Fruit fly (Drosophila melanogaster) whole organism, embryonic: ENCODE results near the gene MED14.
A peak's percentile ranks its signal among the peaks of the same experiment; 100 is the strongest.

Experiments used
- B-H1 ChIP-seq: fragments of 200-800 bp; sonication (Bioruptor generic); IDR thresholded peaks from 3 replicates; pipeline ENCODE4 v1.3.6; 2022; ENCODE audit warnings: missing biosample characterization, missing genetic modification characterization
- Bdp1 ChIP-seq: fragments of 200-800 bp; sonication (Bioruptor generic); optimal IDR thresholded peaks from 3 replicates; lab custom pipeline; 2016; ENCODE audit warnings: missing biosample characterization, missing genetic modification characterization
- CG10321 ChIP-seq: fragments of 200-800 bp; sonication (Bioruptor generic); IDR thresholded peaks from 2 replicates; pipeline ENCODE4 v1.3.6; 2022; ENCODE audit warnings: missing biosample characterization, missing genetic modification characterization
- CG11247 ChIP-seq: fragments of 200-800 bp; sonication (Bioruptor generic); IDR thresholded peaks from 2 replicates; pipeline ENCODE4 v1.3.6; 2022; ENCODE audit warnings: missing biosample characterization, missing genetic modification characterization
- CG12659 ChIP-seq: fragments of 200-800 bp; sonication (Bioruptor generic); optimal IDR thresholded peaks from 3 replicates; lab custom pipeline; 2017; ENCODE audit warnings: mild to moderate bottlenecking, missing biosample characterization, missing genetic modification reagents, missing genetic modification characterization
- CG12769 ChIP-seq: fragments of 200-800 bp; sonication (Bioruptor generic); optimal IDR thresholded peaks from 2 replicates; lab custom pipeline; 2019; ENCODE audit warnings: missing biosample characterization, mild to moderate bottlenecking, missing genetic modification characterization, moderate library complexity
- CG14965 ChIP-seq: fragments of 200-800 bp; sonication (Bioruptor generic); optimal IDR thresholded peaks from 2 replicates; lab custom pipeline; 2016; ENCODE audit warnings: missing biosample characterization, missing genetic modification characterization, borderline replicate concordance
- CG15514 ChIP-seq: fragments of 200-800 bp; sonication (Bioruptor generic); optimal IDR thresholded peaks from 3 replicates; lab custom pipeline; 2017; ENCODE audit warnings: missing biosample characterization, missing genetic modification characterization, mild to moderate bottlenecking, moderate library complexity, missing genetic modification reagents
- CG15601 ChIP-seq: fragments of 200-800 bp; sonication (Bioruptor generic); optimal IDR thresholded peaks from 3 replicates; lab custom pipeline; 2019; ENCODE audit warnings: missing biosample characterization, mild to moderate bottlenecking, missing genetic modification characterization, moderate library complexity
- CG17359 ChIP-seq: fragments of 200-800 bp; sonication (Bioruptor generic); optimal IDR thresholded peaks from 3 replicates; lab custom pipeline; 2018; ENCODE audit warnings: missing biosample characterization, mild to moderate bottlenecking, missing genetic modification characterization, moderate library complexity
- CG18599 ChIP-seq: fragments of 200-800 bp; sonication (Bioruptor generic); optimal IDR thresholded peaks from 3 replicates; lab custom pipeline; 2017; ENCODE audit warnings: missing biosample characterization, missing genetic modification characterization, mild to moderate bottlenecking, moderate library complexity, missing genetic modification reagents
- CG2199 ChIP-seq: fragments of 200-800 bp; sonication (Bioruptor generic); IDR thresholded peaks from 3 replicates; pipeline ENCODE4 v1.3.6; 2022; ENCODE audit warnings: missing biosample characterization, missing genetic modification characterization
- CG3163 ChIP-seq: fragments of 200-800 bp; sonication (Bioruptor generic); optimal IDR thresholded peaks from 3 replicates; lab custom pipeline; 2016; ENCODE audit warnings: missing biosample characterization, missing genetic modification characterization
- CG3407 ChIP-seq: fragments of 200-800 bp; sonication (Bioruptor generic); optimal IDR thresholded peaks from 2 replicates; lab custom pipeline; 2018; ENCODE audit warnings: missing biosample characterization, mild to moderate bottlenecking, missing genetic modification characterization
- CG4328 ChIP-seq: fragments of 200-800 bp; sonication (Bioruptor generic); optimal IDR thresholded peaks from 3 replicates; lab custom pipeline; 2017; ENCODE audit warnings: missing biosample characterization, missing genetic modification reagents, missing genetic modification characterization
- CG4707 ChIP-seq: fragments of 200-800 bp; sonication (Bioruptor generic); optimal IDR thresholded peaks from 2 replicates; lab custom pipeline; 2018; ENCODE audit warnings: missing biosample characterization, mild to moderate bottlenecking, missing genetic modification characterization, moderate library complexity
- Dip3 ChIP-seq: fragments of 200-800 bp; sonication (Bioruptor generic); optimal IDR thresholded peaks from 3 replicates; lab custom pipeline; 2016; ENCODE audit warnings: missing biosample characterization, missing genetic modification characterization
- ERR ChIP-seq: fragments of 200-800 bp; sonication (Bioruptor generic); optimal IDR thresholded peaks from 2 replicates; lab custom pipeline; 2016; ENCODE audit warnings: missing biosample characterization, missing genetic modification characterization
- HLHmδ ChIP-seq: fragments of 200-800 bp; sonication (Bioruptor generic); optimal IDR thresholded peaks from 2 replicates; lab custom pipeline; 2018; ENCODE audit warnings: missing biosample characterization, mild to moderate bottlenecking, missing genetic modification characterization, moderate library complexity
- Hand ChIP-seq: fragments of 200-800 bp; sonication (Bioruptor generic); optimal IDR thresholded peaks from 2 replicates; lab custom pipeline; 2017; ENCODE audit warnings: mild to moderate bottlenecking, missing biosample characterization, missing genetic modification reagents, missing genetic modification characterization
- Hmr ChIP-seq: fragments of 200-800 bp; sonication (Bioruptor generic); optimal IDR thresholded peaks from 3 replicates; lab custom pipeline; 2017; ENCODE audit warnings: mild to moderate bottlenecking, missing biosample characterization, missing genetic modification reagents, missing genetic modification characterization
- Hmx ChIP-seq: fragments of 200-800 bp; sonication (Bioruptor generic); optimal IDR thresholded peaks from 2 replicates; lab custom pipeline; 2016; ENCODE audit warnings: missing biosample characterization, missing genetic modification characterization
- MESR4 ChIP-seq: fragments of 200-800 bp; sonication (Bioruptor generic); optimal IDR thresholded peaks from 2 replicates; lab custom pipeline; 2018; ENCODE audit warnings: missing biosample characterization, mild to moderate bottlenecking, missing genetic modification characterization, moderate library complexity
- Mad ChIP-seq: fragments of 200-800 bp; sonication (Bioruptor generic); optimal IDR thresholded peaks from 2 replicates; lab custom pipeline; 2016; ENCODE audit warnings: missing biosample characterization, missing genetic modification characterization
- Meics ChIP-seq: fragments of 200-800 bp; sonication (Bioruptor generic); optimal IDR thresholded peaks from 2 replicates; lab custom pipeline; 2017; ENCODE audit warnings: missing biosample characterization, mild to moderate bottlenecking, missing genetic modification characterization
- Pdp1 ChIP-seq, 2 experiments: fragments of 200-800 bp; sonication (Bioruptor generic); optimal IDR thresholded peaks; 3 replicates each; lab custom pipeline; 2016; ENCODE audit warnings: missing biosample characterization in 2 of 2, missing genetic modification characterization in 2 of 2, mild to moderate bottlenecking in 1 of 2, moderate library complexity in 1 of 2
- Side ChIP-seq: fragments of 200-800 bp; sonication (Bioruptor generic); optimal IDR thresholded peaks from 2 replicates; lab custom pipeline; 2016; ENCODE audit warnings: missing biosample characterization, missing genetic modification characterization
- Stat92E ChIP-seq, 3 experiments: fragments of >200 bp in 2 of 3; fragments of 200-800 bp in 1 of 3; sonication (Bioruptor generic) in 1 of 3; optimal IDR thresholded peaks; 2 replicates each; lab custom pipeline; 2017 to 2019; ENCODE audit warnings: missing biosample characterization in 3 of 3, missing genetic modification characterization in 3 of 3, mild to moderate bottlenecking in 1 of 3, moderate library complexity in 1 of 3
- YL-1 ChIP-seq: fragments of 200-800 bp; sonication (Bioruptor generic); optimal IDR thresholded peaks from 3 replicates; lab custom pipeline; 2017; ENCODE audit warnings: missing biosample characterization, mild to moderate bottlenecking, missing genetic modification characterization
- abd-A ChIP-seq: fragments of 200-800 bp; sonication (Bioruptor generic); optimal IDR thresholded peaks from 3 replicates; lab custom pipeline; 2019; ENCODE audit warnings: missing biosample characterization, mild to moderate bottlenecking, missing genetic modification characterization, moderate library complexity
- ase ChIP-seq: fragments of 200-800 bp; sonication (Bioruptor generic); IDR thresholded peaks from 3 replicates; pipeline ENCODE4 v1.3.6; 2022; ENCODE audit warnings: missing biosample characterization, missing genetic modification characterization
- bowl ChIP-seq: fragments of 200-800 bp; sonication (Bioruptor generic); IDR thresholded peaks from 2 replicates; pipeline ENCODE4 v1.3.6; 2022; ENCODE audit warnings: missing biosample characterization, missing genetic modification characterization
- cas ChIP-seq: fragments of 200-800 bp; sonication (Bioruptor generic); IDR thresholded peaks from 2 replicates; pipeline ENCODE4 v1.3.6; 2022; ENCODE audit warnings: missing biosample characterization, missing genetic modification characterization
- cg ChIP-seq: fragments of 200-800 bp; sonication (Bioruptor generic); optimal IDR thresholded peaks from 3 replicates; lab custom pipeline; 2019; ENCODE audit warnings: missing biosample characterization, mild to moderate bottlenecking, missing genetic modification characterization, moderate library complexity
- chinmo ChIP-seq: fragments of 200-800 bp; sonication (Bioruptor generic); IDR thresholded peaks from 4 replicates; pipeline ENCODE4 v1.3.6; 2022; ENCODE audit warnings: missing biosample characterization, missing genetic modification characterization; ENCODE audit not compliant: partially characterized antibody
- cwo ChIP-seq: fragments of 200-800 bp; sonication (Bioruptor generic); optimal IDR thresholded peaks from 3 replicates; lab custom pipeline; 2017; ENCODE audit warnings: missing biosample characterization, missing genetic modification characterization, mild to moderate bottlenecking, moderate library complexity, missing genetic modification reagents
- hkb ChIP-seq, 2 experiments: fragments of 200-800 bp in 1 of 2; fragments of >200 bp in 1 of 2; sonication (Bioruptor generic) in 1 of 2; IDR thresholded peaks in 1 of 2; optimal IDR thresholded peaks in 1 of 2; 2 replicates each; pipeline versions ENCODE4 v1.3.6 to Lab custom; 2017 to 2022; ENCODE audit warnings: missing biosample characterization in 1 of 2, missing genetic modification characterization in 1 of 2
- knrl ChIP-seq: fragments of 200-800 bp; sonication (Bioruptor generic); IDR thresholded peaks from 3 replicates; pipeline ENCODE4 v1.3.6; 2022; ENCODE audit warnings: missing biosample characterization, missing genetic modification characterization; ENCODE audit not compliant: partially characterized antibody
- mirr ChIP-seq: fragments of 200-800 bp; sonication (Bioruptor generic); optimal IDR thresholded peaks from 3 replicates; lab custom pipeline; 2018; ENCODE audit warnings: missing biosample characterization, mild to moderate bottlenecking, missing genetic modification characterization
- org-1 ChIP-seq: fragments of 200-800 bp; sonication (Bioruptor generic); optimal IDR thresholded peaks from 2 replicates; lab custom pipeline; 2017; ENCODE audit warnings: missing biosample characterization, missing genetic modification characterization
- otp ChIP-seq: fragments of 200-800 bp; sonication (Bioruptor generic); IDR thresholded peaks from 3 replicates; pipeline ENCODE4, ENCODE4 v1.3.6; 2022; ENCODE audit warnings: missing biosample characterization, missing genetic modification characterization
- sd ChIP-seq: fragments of 200-800 bp; sonication (Bioruptor generic); optimal IDR thresholded peaks from 3 replicates; lab custom pipeline; 2018; ENCODE audit warnings: missing biosample characterization, mild to moderate bottlenecking, missing genetic modification characterization, moderate library complexity
- sens ChIP-seq: fragments of 200-800 bp; sonication (Bioruptor generic); peaks from one replicate; lab custom pipeline; 2016; ENCODE audit warnings: missing biosample characterization, missing genetic modification characterization
- sna ChIP-seq: fragments of 200-800 bp; sonication (Bioruptor generic); IDR thresholded peaks from 2 replicates; pipeline ENCODE4 v1.3.6; 2022; ENCODE audit warnings: missing biosample characterization, missing genetic modification characterization; ENCODE audit not compliant: partially characterized antibody
- sug ChIP-seq: fragments of 200-800 bp; optimal IDR thresholded peaks from 2 replicates; lab custom pipeline; 2019; ENCODE audit warnings: missing biosample characterization, mild to moderate bottlenecking, missing genetic modification characterization, moderate library complexity
- tup ChIP-seq: fragments of 200-800 bp; sonication (Bioruptor generic); optimal IDR thresholded peaks from 2 replicates; lab custom pipeline; 2016; ENCODE audit warnings: missing biosample characterization, mild to moderate bottlenecking, missing genetic modification characterization, moderate library complexity

Gene MED14

dm6 chr3L:642865-643738 is 50.1 kb downstream of the MED14 start (continued):
- TF ChIP-seq Hmx (GFP tag; lab: Kevin White, UChicago) (no peak), YL-1 (peak; percentile 29), sd (tag; lab: Kevin White, UChicago) (peak; percentile 100), CG12769 (tag; lab: Kevin White, UChicago) (peak; percentile 67), cg (peak; percentile 56), MESR4 (GFP tag; lab: Kevin White, UChicago) (no peak), CG4328 (GFP tag; lab: Kevin White, UChicago) (peak; percentile 40), CG3407 (peak; percentile 45), Bdp1 (GFP tag; lab: Kevin White, UChicago) (peak; percentile 25), CG15514 (peak; percentile 31), cas (GFP tag; lab: Robert Waterston, UW) (0 out of 2 replicates have a peak, but pooled peaks have one; percentile 7), CG4707 (GFP tag; lab: Kevin White, UChicago) (peak; percentile 0), cwo (peak; percentile 74), sna (GFP tag; lab: Robert Waterston, UW) (no peak), CG10321 (GFP tag; lab: Robert Waterston, UW) (0 out of 2 replicates have a peak, but pooled peaks have one; percentile 16), org-1 (peak; percentile 41), CG12659 (peak; percentile 20), ERR (no peak), Side (GFP tag; lab: Kevin White, UChicago) (peak; percentile 35), Pdp1 (GFP tag; optimal IDR thresholded peaks at IDR 0.05; lab: Kevin White, UChicago) (peak in 1 of 2 experiments; percentile 96), Meics (GFP tag; lab: Kevin White, UChicago) (peak; percentile 24), sug (peak; percentile 82), Mad (GFP tag; lab: Kevin White, UChicago) (peak; percentile 31), Stat92E (GFP tag; optimal IDR thresholded peaks at IDR 0.05; lab: Kevin White, UChicago) (peak in 1 of 3 experiments; percentile 68), otp (0 out of 3 replicates have a peak, but pooled peaks have one; percentile 6), tup (GFP tag; lab: Kevin White, UChicago) (peak; percentile 19), mirr (GFP tag; lab: Kevin White, UChicago) (peak; percentile 78), CG14965 (GFP tag; lab: Kevin White, UChicago) (peak; percentile 22), CG17359 (tag; lab: Kevin White, UChicago) (no peak), ase (GFP tag; lab: Robert Waterston, UW) (0 out of 3 replicates have a peak, but pooled peaks have one; percentile 21), Dip3 (GFP tag; lab: Kevin White, UChicago) (no peak), CG11247 (no peak), chinmo (GFP tag; lab: Robert Waterston, UW) (peak; percentile 70; the same call in 1 of the 4 replicates), knrl (GFP tag; lab: Robert Waterston, UW) (no peak), bowl (GFP tag; lab: Robert Waterston, UW) (0 out of 2 replicates have a peak, but pooled peaks have one; percentile 5), sens (peak; percentile 88), HLHmδ (GFP tag; lab: Kevin White, UChicago) (peak; percentile 42), CG15601 (tag; lab: Kevin White, UChicago) (peak; percentile 32), Hmr (GFP tag; lab: Kevin White, UChicago) (peak; percentile 17), hkb (optimal IDR thresholded peaks at IDR 0.05; lab: Kevin White, UChicago) (no peak), hkb (GFP tag; IDR thresholded peaks at IDR 0.05; lab: Robert Waterston, UW) (0 out of 2 replicates have a peak, but pooled peaks have one; percentile 24), CG18599 (GFP tag; lab: Kevin White, UChicago) (peak; percentile 67), B-H1 (GFP tag; lab: Robert Waterston, UW) (peak; percentile 20; the same call in 1 of the 3 replicates), abd-A (tag; lab: Kevin White, UChicago) (peak; percentile 54), Hand (GFP tag; lab: Kevin White, UChicago) (no peak), CG2199 (GFP tag; lab: Robert Waterston, UW) (peak; percentile 93), CG3163 (GFP tag; lab: Kevin White, UChicago) (peak; percentile 18)
